Worm (Caenorhabditis elegans) whole organism, L1 larva: ENCODE results near the gene F55C12.4.
A peak's percentile ranks its signal among the peaks of the same experiment; 100 is the strongest.

Experiments used
- C34B4.2 ChIP-seq: sonication (generic microtip); optimal IDR thresholded peaks from 2 replicates; lab custom pipeline; 2017; ENCODE audit warnings: mild to moderate bottlenecking, missing genetic modification characterization, missing compliant biosample characterization
- F16B12.6 ChIP-seq: fragments of 150-350 bp; optimal IDR thresholded peaks from 2 replicates; lab custom pipeline; 2014; ENCODE audit warnings: missing biosample characterization, missing genetic modification characterization
- Y116A8C.19 ChIP-seq: sonication (generic microtip); optimal IDR thresholded peaks from 2 replicates; lab custom pipeline; 2016; ENCODE audit warnings: missing compliant biosample characterization, missing genetic modification characterization, borderline replicate concordance
- aha-1 ChIP-seq: fragments of 150-350 bp; optimal IDR thresholded peaks from 2 replicates; lab custom pipeline; 2014; ENCODE audit warnings: missing biosample characterization, missing genetic modification characterization
- alr-1 ChIP-seq: fragments of 200-800 bp; sonication (Bioruptor generic); optimal IDR thresholded peaks from 2 replicates; lab custom pipeline; 2018; ENCODE audit warnings: borderline replicate concordance, mild to moderate bottlenecking, missing genetic modification characterization, missing compliant biosample characterization
- aly-2 ChIP-seq: fragments of 150-350 bp; optimal IDR thresholded peaks from 2 replicates; lab custom pipeline; 2014; ENCODE audit warnings: missing biosample characterization, missing genetic modification characterization
- ceh-82 ChIP-seq, 3 experiments: fragments of 150-350 bp in 1 of 3; sonication (generic microtip) in 2 of 3; optimal IDR thresholded peaks; 2 replicates each; lab custom pipeline; 2014 to 2017; ENCODE audit warnings: missing biosample characterization in 3 of 3, missing genetic modification characterization in 3 of 3
- dpl-1 ChIP-seq, 3 experiments: fragments of 150-350 bp in 2 of 3; sonication (generic microtip) in 1 of 3; optimal IDR thresholded peaks; 2 replicates each; lab custom pipeline; 2014 to 2017; ENCODE audit warnings: missing biosample characterization in 3 of 3, missing genetic modification characterization in 3 of 3, missing genetic modification reagents in 3 of 3
- dsc-1 ChIP-seq: sonication (generic microtip); optimal IDR thresholded peaks from 2 replicates; lab custom pipeline; 2016; ENCODE audit warnings: mild to moderate bottlenecking, missing genetic modification characterization, missing compliant biosample characterization
- efl-1 ChIP-seq, 4 experiments: fragments of 150-350 bp; optimal IDR thresholded peaks in 3 of 4; peaks in 1 of 4; 1 replicate in 1 of 4; 2 replicates in 3 of 4; lab custom pipeline; 2014; ENCODE audit warnings: missing biosample characterization in 2 of 4, missing genetic modification characterization in 2 of 4, missing genetic modification reagents in 2 of 4
- efl-3 ChIP-seq: fragments of 200-800 bp; sonication (Bioruptor generic); optimal IDR thresholded peaks from 2 replicates; lab custom pipeline; 2018; ENCODE audit warnings: mild to moderate bottlenecking, missing genetic modification characterization, missing compliant biosample characterization
- egl-13 ChIP-seq: sonication (generic microtip); optimal IDR thresholded peaks from 2 replicates; lab custom pipeline; 2016; ENCODE audit warnings: missing genotype, missing genetic modification reagents, missing genetic modification characterization, missing compliant biosample characterization
- elt-2 ChIP-seq: sonication (generic microtip); optimal IDR thresholded peaks from 2 replicates; lab custom pipeline; 2016; ENCODE audit warnings: missing genetic modification characterization, mild to moderate bottlenecking, inconsistent platforms, missing compliant biosample characterization, missing genetic modification reagents
- elt-3 ChIP-seq, 6 experiments: fragments of 150-350 bp in 1 of 6; sonication (generic microtip); optimal IDR thresholded peaks; 2 replicates each; lab custom pipeline; 2017 to 2018; ENCODE audit warnings: missing biosample characterization in 6 of 6, missing genetic modification characterization in 6 of 6, inconsistent platforms in 1 of 6
- fkh-10 ChIP-seq: sonication (generic microtip); optimal IDR thresholded peaks from 2 replicates; lab custom pipeline; 2017; ENCODE audit warnings: missing biosample characterization, missing genetic modification reagents, missing genetic modification characterization
- fos-1 ChIP-seq: fragments of 150-350 bp; optimal IDR thresholded peaks from 2 replicates; lab custom pipeline; 2014; ENCODE audit warnings: missing biosample characterization, missing genetic modification characterization
- grh-1 ChIP-seq: fragments of 200-800 bp; sonication (Bioruptor generic); IDR thresholded peaks from 2 replicates; pipeline ENCODE4 v1.3.6; 2022; ENCODE audit warnings: missing genetic modification reagents, missing genetic modification characterization, missing compliant biosample characterization
- hpl-2 ChIP-seq: fragments of 150-350 bp; optimal IDR thresholded peaks from 2 replicates; lab custom pipeline; 2014; ENCODE audit warnings: missing biosample characterization, missing genetic modification reagents, missing genetic modification characterization
- isw-1 ChIP-seq: fragments of 200-800 bp; sonication (Bioruptor generic); IDR thresholded peaks from 2 replicates; pipeline ENCODE4 v1.3.6; 2022; ENCODE audit warnings: missing genetic modification characterization, missing compliant biosample characterization
- jun-1 ChIP-seq: fragments of 150-350 bp; optimal IDR thresholded peaks from 2 replicates; lab custom pipeline; 2014; ENCODE audit warnings: missing biosample characterization, missing genetic modification reagents, missing genetic modification characterization
- lin-13 ChIP-seq: fragments of 150-350 bp; optimal IDR thresholded peaks from 2 replicates; lab custom pipeline; 2014; ENCODE audit warnings: missing biosample characterization, missing genetic modification reagents, missing genetic modification characterization
- lin-14 ChIP-seq: fragments of 200-800 bp; sonication (Bioruptor generic); optimal IDR thresholded peaks from 2 replicates; lab custom pipeline; 2018; ENCODE audit warnings: mild to moderate bottlenecking, missing genetic modification characterization, moderate library complexity, missing compliant biosample characterization
- lin-35 ChIP-seq, 2 experiments: fragments of 150-350 bp; optimal IDR thresholded peaks; 2 replicates each; lab custom pipeline; 2014; ENCODE audit warnings: missing biosample characterization in 2 of 2, missing genetic modification characterization in 2 of 2, missing genetic modification reagents in 2 of 2
- lin-39 ChIP-seq: fragments of 150-350 bp; optimal IDR thresholded peaks from 2 replicates; lab custom pipeline; 2014; ENCODE audit warnings: missing biosample characterization, missing genetic modification reagents, missing genetic modification characterization
- lsy-2 ChIP-seq, 2 experiments: fragments of 150-350 bp; optimal IDR thresholded peaks; 2 replicates each; lab custom pipeline; 2014; ENCODE audit warnings: missing biosample characterization in 2 of 2, missing genetic modification characterization in 2 of 2
- mef-2 ChIP-seq: fragments of 150-350 bp; optimal IDR thresholded peaks from 2 replicates; lab custom pipeline; 2014; ENCODE audit warnings: missing biosample characterization, missing genetic modification characterization
- mep-1 ChIP-seq: fragments of 150-350 bp; optimal IDR thresholded peaks from 2 replicates; lab custom pipeline; 2014; ENCODE audit warnings: missing biosample characterization, missing genetic modification characterization
- nhr-12 ChIP-seq: sonication (generic microtip); optimal IDR thresholded peaks from 2 replicates; lab custom pipeline; 2017; ENCODE audit warnings: missing biosample characterization, missing genetic modification characterization
- nhr-20 ChIP-seq: sonication (generic microtip); optimal IDR thresholded peaks from 2 replicates; lab custom pipeline; 2016; ENCODE audit warnings: mild to moderate bottlenecking, missing genetic modification characterization, missing compliant biosample characterization
- nhr-47 ChIP-seq: sonication (generic microtip); optimal IDR thresholded peaks from 2 replicates; lab custom pipeline; 2016; ENCODE audit warnings: mild to moderate bottlenecking, missing genetic modification characterization, moderate library complexity, missing compliant biosample characterization
- nhr-71 ChIP-seq: sonication (generic microtip); optimal IDR thresholded peaks from 2 replicates; lab custom pipeline; 2016; ENCODE audit warnings: mild to moderate bottlenecking, missing genetic modification characterization, moderate library complexity, missing compliant biosample characterization
- nhr-77 ChIP-seq: fragments of 150-350 bp; optimal IDR thresholded peaks from 2 replicates; lab custom pipeline; 2014; ENCODE audit warnings: missing biosample characterization, missing genetic modification characterization
- nhr-84 ChIP-seq: sonication (generic microtip); optimal IDR thresholded peaks from 2 replicates; lab custom pipeline; 2017; ENCODE audit warnings: missing biosample characterization, missing genetic modification characterization
- nhr-85 ChIP-seq: sonication (generic microtip); peaks from one replicate; lab custom pipeline; 2016; ENCODE audit warnings: missing genetic modification characterization, inconsistent platforms, missing compliant biosample characterization
- pag-3 ChIP-seq: sonication (generic microtip); optimal IDR thresholded peaks from 2 replicates; lab custom pipeline; 2017; ENCODE audit warnings: missing genetic modification characterization, mild to moderate bottlenecking, missing compliant biosample characterization, antibody characterized with exemption, borderline replicate concordance; ENCODE audit not compliant: insufficient read depth
- pqm-1 ChIP-seq: sonication (generic microtip); optimal IDR thresholded peaks from 3 replicates; lab custom pipeline; 2017; ENCODE audit warnings: missing biosample characterization, missing genetic modification characterization
- rnt-1 ChIP-seq: sonication (generic microtip); optimal IDR thresholded peaks from 2 replicates; lab custom pipeline; 2016; ENCODE audit warnings: mild to moderate bottlenecking, missing genetic modification characterization, moderate library complexity, missing compliant biosample characterization
- snpc-4 ChIP-seq: fragments of 150-350 bp; optimal IDR thresholded peaks from 2 replicates; lab custom pipeline; 2014; ENCODE audit warnings: missing biosample characterization, missing genetic modification characterization
- snu-23 ChIP-seq: sonication (generic microtip); optimal IDR thresholded peaks from 2 replicates; lab custom pipeline; 2016; ENCODE audit warnings: missing genetic modification characterization, missing compliant biosample characterization
- sptf-1 ChIP-seq: fragments of 150-350 bp; optimal IDR thresholded peaks from 2 replicates; lab custom pipeline; 2014; ENCODE audit warnings: missing biosample characterization, missing genetic modification characterization
- swsn-7 ChIP-seq: sonication (generic microtip); optimal IDR thresholded peaks from 2 replicates; lab custom pipeline; 2016; ENCODE audit warnings: missing genetic modification characterization, missing compliant biosample characterization
- tbx-2 ChIP-seq: sonication (generic microtip); optimal IDR thresholded peaks from 2 replicates; lab custom pipeline; 2016; ENCODE audit warnings: missing genetic modification characterization, missing compliant biosample characterization
- tlp-1 ChIP-seq: fragments of 150-350 bp; optimal IDR thresholded peaks from 2 replicates; lab custom pipeline; 2014; ENCODE audit warnings: missing biosample characterization, missing genetic modification characterization
- unc-130 ChIP-seq: fragments of 150-350 bp; optimal IDR thresholded peaks from 2 replicates; lab custom pipeline; 2017; ENCODE audit warnings: missing biosample characterization, missing genetic modification characterization, inconsistent platforms
- unc-30 ChIP-seq: sonication (generic microtip); optimal IDR thresholded peaks from 2 replicates; lab custom pipeline; 2017; ENCODE audit warnings: missing biosample characterization, missing genetic modification characterization
- xbp-1 ChIP-seq: sonication (generic microtip); optimal IDR thresholded peaks from 2 replicates; lab custom pipeline; 2016; ENCODE audit warnings: missing genetic modification characterization, missing compliant biosample characterization
- zag-1 ChIP-seq: fragments of 150-350 bp; optimal IDR thresholded peaks from 2 replicates; lab custom pipeline; 2014; ENCODE audit warnings: missing biosample characterization, missing genetic modification characterization
- zip-4 ChIP-seq: fragments of 200-800 bp; sonication (Bioruptor generic); optimal IDR thresholded peaks from 2 replicates; lab custom pipeline; 2018; ENCODE audit warnings: mild to moderate bottlenecking, missing genetic modification characterization, moderate library complexity, missing compliant biosample characterization
- ztf-4 ChIP-seq: fragments of 150-350 bp; optimal IDR thresholded peaks from 2 replicates; lab custom pipeline; 2014; ENCODE audit warnings: missing biosample characterization, missing genetic modification characterization

F55C12.4 gene

ce11 chrII:5841053-5841547 is 17.1 kb downstream of the F55C12.4 start, which contains the start of gene lec-5 (continued):
- TF ChIP-seq hpl-2 (GFP tag; lab: Kevin White, UChicago) (no peak), xbp-1 (tag; lab: Kevin White, UChicago) (no peak), mep-1 (tag; lab: Kevin White, UChicago) (peak; percentile 2), mef-2 (no peak), jun-1 (tag; lab: Kevin White, UChicago) (no peak), lin-39 (tag; lab: Kevin White, UChicago) (no peak), lin-14 (GFP tag; lab: Kevin White, UChicago) (peak; percentile 72), fos-1 (tag; lab: Kevin White, UChicago) (no peak), grh-1 (GFP tag; lab: Robert Waterston, UW) (no peak), elt-3 (tag; optimal IDR thresholded peaks at IDR 0.05; lab: Kevin White, UChicago) (no peak), C34B4.2 (no peak), dsc-1 (tag; lab: Kevin White, UChicago) (peak; percentile 56), nhr-77 (tag; lab: Kevin White, UChicago) (no peak), alr-1 (tag; lab: Kevin White, UChicago) (no peak), pag-3 (tag; lab: Kevin White, UChicago) (peak; percentile 79), pqm-1 (tag; lab: Kevin White, UChicago) (no peak), nhr-12 (tag; lab: Kevin White, UChicago) (no peak), snpc-4 (tag; lab: Kevin White, UChicago) (no peak), nhr-71 (tag; lab: Kevin White, UChicago) (peak; percentile 60), nhr-20 (tag; lab: Kevin White, UChicago) (peak; percentile 23), sptf-1 (tag; lab: Kevin White, UChicago) (no peak), tbx-2 (tag; lab: Kevin White, UChicago) (no peak), lin-13 (GFP tag; lab: Kevin White, UChicago) (no peak)

- TF ChIP-seq nhr-12 (tag; lab: Kevin White, UChicago) (no peak), tlp-1 (tag; lab: Kevin White, UChicago) (no peak), mep-1 (tag; lab: Kevin White, UChicago) (peak; percentile 16), lin-35 (GFP tag; optimal IDR thresholded peaks at IDR 0.05; lab: Kevin White, UChicago) (peak in 1 of 2 experiments; percentile 39), xbp-1 (tag; lab: Kevin White, UChicago) (peak; percentile 15), isw-1 (GFP tag; lab: Robert Waterston, UW) (no peak), aha-1 (tag; lab: Kevin White, UChicago) (no peak), C34B4.2 (no peak), fkh-10 (GFP tag; lab: Kevin White, UChicago) (no peak), unc-30 (tag; lab: Kevin White, UChicago) (no peak), nhr-71 (tag; lab: Kevin White, UChicago) (peak; percentile 43), nhr-47 (tag; lab: Kevin White, UChicago) (peak; percentile 35), ztf-4 (tag; lab: Kevin White, UChicago) (no peak), zip-4 (GFP tag; lab: Kevin White, UChicago) (no peak), egl-13 (tag; lab: Kevin White, UChicago) (no peak), snu-23 (GFP tag; lab: Kevin White, UChicago) (peak; percentile 53), swsn-7 (tag; lab: Kevin White, UChicago) (peak; percentile 17), nhr-85 (tag; lab: Kevin White, UChicago) (peak; percentile 9), nhr-84 (tag; lab: Kevin White, UChicago) (no peak), rnt-1 (tag; lab: Kevin White, UChicago) (peak; percentile 56), lsy-2 (tag; optimal IDR thresholded peaks at IDR 0.05; lab: Kevin White, UChicago) (peak; percentile 42 to 58), efl-1 (optimal IDR thresholded peaks at IDR 0.05; lab: Kevin White, UChicago) (peak; percentile 53 to 54), efl-1 (GFP tag; optimal IDR thresholded peaks at IDR 0.05 in 1 of 2; lab: Kevin White, UChicago) (peak; percentile 32 to 95), lin-14 (GFP tag; lab: Kevin White, UChicago) (peak; percentile 13), unc-130 (peak; percentile 32), elt-2 (tag; lab: Kevin White, UChicago) (no peak), zag-1 (tag; lab: Kevin White, UChicago) (no peak), aly-2 (tag; lab: Kevin White, UChicago) (no peak), F16B12.6 (tag; lab: Kevin White, UChicago) (peak; percentile 88), dpl-1 (GFP tag; optimal IDR thresholded peaks at IDR 0.05; lab: Kevin White, UChicago) (peak; percentile 5 to 49 (median 31)), efl-3 (no peak), snpc-4 (tag; lab: Kevin White, UChicago) (peak; percentile 0), ceh-82 (tag; optimal IDR thresholded peaks at IDR 0.05; lab: Kevin White, UChicago) (peak in 1 of 3 experiments; percentile 13), elt-3 (tag; optimal IDR thresholded peaks at IDR 0.05; lab: Kevin White, UChicago) (peak in 1 of 6 experiments; percentile 4), nhr-20 (tag; lab: Kevin White, UChicago) (peak; percentile 39), dsc-1 (tag; lab: Kevin White, UChicago) (peak; percentile 14), nhr-77 (tag; lab: Kevin White, UChicago) (no peak), Y116A8C.19 (tag; lab: Kevin White, UChicago) (no peak)
These were observed 19.0 kb downstream of the F55C12.4 start, which contains the start of gene ZK1248.19 for ce11 chrII:5839227-5839626. TSS of gene ZK1248.19 (minus strand) at chrII:5839414.
